Worm (Caenorhabditis elegans) whole organism, L1 larva: Measurements from ENCODE around the gene col-131.

ENCODE experiments used
- C04F5.9 ChIP-seq: sonication (generic microtip); optimal IDR thresholded peaks from 2 replicates; lab custom pipeline; 2016; ENCODE audit warnings: missing genetic modification characterization, missing compliant biosample characterization
- Y116A8C.19 ChIP-seq: sonication (generic microtip); optimal IDR thresholded peaks from 2 replicates; lab custom pipeline; 2016; ENCODE audit warnings: missing compliant biosample characterization, missing genetic modification characterization, borderline replicate concordance
- aha-1 ChIP-seq: fragments of 150-350 bp; optimal IDR thresholded peaks from 2 replicates; lab custom pipeline; 2014; ENCODE audit warnings: missing biosample characterization, missing genetic modification characterization
- blmp-1 ChIP-seq: fragments of 150-350 bp; optimal IDR thresholded peaks from 2 replicates; lab custom pipeline; 2014; ENCODE audit warnings: missing biosample characterization, missing genetic modification characterization
- ceh-82 ChIP-seq, 3 experiments: fragments of 150-350 bp in 1 of 3; sonication (generic microtip) in 2 of 3; optimal IDR thresholded peaks; 2 replicates each; lab custom pipeline; 2014 to 2017; ENCODE audit warnings: missing biosample characterization in 3 of 3, missing genetic modification characterization in 3 of 3
- ces-1 ChIP-seq: fragments of 150-350 bp; optimal IDR thresholded peaks from 2 replicates; lab custom pipeline; 2014; ENCODE audit warnings: missing biosample characterization, missing genetic modification reagents, missing genetic modification characterization
- dsc-1 ChIP-seq: sonication (generic microtip); optimal IDR thresholded peaks from 2 replicates; lab custom pipeline; 2016; ENCODE audit warnings: mild to moderate bottlenecking, missing genetic modification characterization, missing compliant biosample characterization
- efl-1 ChIP-seq, 4 experiments: fragments of 150-350 bp; optimal IDR thresholded peaks in 3 of 4; peaks in 1 of 4; 1 replicate in 1 of 4; 2 replicates in 3 of 4; lab custom pipeline; 2014; ENCODE audit warnings: missing biosample characterization in 2 of 4, missing genetic modification characterization in 2 of 4, missing genetic modification reagents in 2 of 4
- elt-3 ChIP-seq, 6 experiments: fragments of 150-350 bp in 1 of 6; sonication (generic microtip); optimal IDR thresholded peaks; 2 replicates each; lab custom pipeline; 2017 to 2018; ENCODE audit warnings: missing biosample characterization in 6 of 6, missing genetic modification characterization in 6 of 6, inconsistent platforms in 1 of 6
- fkh-10 ChIP-seq: sonication (generic microtip); optimal IDR thresholded peaks from 2 replicates; lab custom pipeline; 2017; ENCODE audit warnings: missing biosample characterization, missing genetic modification reagents, missing genetic modification characterization
- grh-1 ChIP-seq: fragments of 200-800 bp; sonication (Bioruptor generic); IDR thresholded peaks from 2 replicates; pipeline ENCODE4 v1.3.6; 2022; ENCODE audit warnings: missing genetic modification reagents, missing genetic modification characterization, missing compliant biosample characterization
- hlh-17 ChIP-seq: fragments of 200-800 bp; sonication (Bioruptor generic); optimal IDR thresholded peaks from 2 replicates; lab custom pipeline; 2018; ENCODE audit warnings: missing genetic modification characterization, mild to moderate bottlenecking, missing compliant biosample characterization, moderate library complexity, borderline replicate concordance
- jun-1 ChIP-seq: fragments of 150-350 bp; optimal IDR thresholded peaks from 2 replicates; lab custom pipeline; 2014; ENCODE audit warnings: missing biosample characterization, missing genetic modification reagents, missing genetic modification characterization
- lin-14 ChIP-seq: fragments of 200-800 bp; sonication (Bioruptor generic); optimal IDR thresholded peaks from 2 replicates; lab custom pipeline; 2018; ENCODE audit warnings: mild to moderate bottlenecking, missing genetic modification characterization, moderate library complexity, missing compliant biosample characterization
- lin-15B ChIP-seq: fragments of 150-350 bp; sonication (generic microtip); optimal IDR thresholded peaks from 3 replicates; lab custom pipeline; 2014; ENCODE audit warnings: missing biosample characterization, missing genetic modification characterization
- lin-35 ChIP-seq, 2 experiments: fragments of 150-350 bp; optimal IDR thresholded peaks; 2 replicates each; lab custom pipeline; 2014; ENCODE audit warnings: missing biosample characterization in 2 of 2, missing genetic modification characterization in 2 of 2, missing genetic modification reagents in 2 of 2
- lin-39 ChIP-seq: fragments of 150-350 bp; optimal IDR thresholded peaks from 2 replicates; lab custom pipeline; 2014; ENCODE audit warnings: missing biosample characterization, missing genetic modification reagents, missing genetic modification characterization
- lir-3 ChIP-seq: sonication (generic microtip); optimal IDR thresholded peaks from 2 replicates; lab custom pipeline; 2016; ENCODE audit warnings: mild to moderate bottlenecking, missing genetic modification characterization, moderate library complexity, missing compliant biosample characterization; ENCODE audit not compliant: poor library complexity
- mdl-1 ChIP-seq, 2 experiments: fragments of 150-350 bp; optimal IDR thresholded peaks; 2 replicates each; lab custom pipeline; 2014 to 2017; ENCODE audit warnings: missing biosample characterization in 2 of 2, missing genetic modification characterization in 2 of 2, inconsistent platforms in 1 of 2
- nhr-11 ChIP-seq: fragments of 150-350 bp; optimal IDR thresholded peaks from 2 replicates; lab custom pipeline; 2014; ENCODE audit warnings: missing biosample characterization, missing genetic modification characterization
- nhr-19 ChIP-seq: fragments of 200-800 bp; sonication (Bioruptor generic); conservative IDR thresholded peaks from 2 replicates; pipeline ENCODE4 v1.3.6; 2022; ENCODE audit warnings: missing genetic modification characterization, missing compliant biosample characterization
- nhr-20 ChIP-seq: sonication (generic microtip); optimal IDR thresholded peaks from 2 replicates; lab custom pipeline; 2016; ENCODE audit warnings: mild to moderate bottlenecking, missing genetic modification characterization, missing compliant biosample characterization
- nhr-237 ChIP-seq: fragments of 150-350 bp; optimal IDR thresholded peaks from 2 replicates; lab custom pipeline; 2014; ENCODE audit warnings: missing biosample characterization, missing genetic modification characterization
- nhr-71 ChIP-seq: sonication (generic microtip); optimal IDR thresholded peaks from 2 replicates; lab custom pipeline; 2016; ENCODE audit warnings: mild to moderate bottlenecking, missing genetic modification characterization, moderate library complexity, missing compliant biosample characterization
- nhr-85 ChIP-seq: sonication (generic microtip); peaks from one replicate; lab custom pipeline; 2016; ENCODE audit warnings: missing genetic modification characterization, inconsistent platforms, missing compliant biosample characterization
- nhr-90 ChIP-seq: sonication (generic microtip); optimal IDR thresholded peaks from 2 replicates; lab custom pipeline; 2016; ENCODE audit warnings: mild to moderate bottlenecking, missing genetic modification characterization, missing compliant biosample characterization; ENCODE audit not compliant: poor library complexity
- skn-1 ChIP-seq: fragments of 150-350 bp; optimal IDR thresholded peaks from 2 replicates; lab custom pipeline; 2014; ENCODE audit warnings: missing biosample characterization, missing genetic modification characterization
- snu-23 ChIP-seq: sonication (generic microtip); optimal IDR thresholded peaks from 2 replicates; lab custom pipeline; 2016; ENCODE audit warnings: missing genetic modification characterization, missing compliant biosample characterization
- sptf-1 ChIP-seq: fragments of 150-350 bp; optimal IDR thresholded peaks from 2 replicates; lab custom pipeline; 2014; ENCODE audit warnings: missing biosample characterization, missing genetic modification characterization
- tbx-2 ChIP-seq: sonication (generic microtip); optimal IDR thresholded peaks from 2 replicates; lab custom pipeline; 2016; ENCODE audit warnings: missing genetic modification characterization, missing compliant biosample characterization
- unc-62 ChIP-seq: fragments of 150-350 bp; optimal IDR thresholded peaks from 2 replicates; lab custom pipeline; 2014; ENCODE audit warnings: missing biosample characterization, missing genetic modification reagents, missing genetic modification characterization
- unc-98 ChIP-seq: fragments of 200-800 bp; sonication (Bioruptor generic); IDR thresholded peaks from 2 replicates; pipeline ENCODE4 v1.3.6; 2022; ENCODE audit warnings: missing genetic modification characterization, missing compliant biosample characterization
- xbp-1 ChIP-seq: sonication (generic microtip); optimal IDR thresholded peaks from 2 replicates; lab custom pipeline; 2016; ENCODE audit warnings: missing genetic modification characterization, missing compliant biosample characterization
- ztf-4 ChIP-seq: fragments of 150-350 bp; optimal IDR thresholded peaks from 2 replicates; lab custom pipeline; 2014; ENCODE audit warnings: missing biosample characterization, missing genetic modification characterization

Gene col-131

DNA sequence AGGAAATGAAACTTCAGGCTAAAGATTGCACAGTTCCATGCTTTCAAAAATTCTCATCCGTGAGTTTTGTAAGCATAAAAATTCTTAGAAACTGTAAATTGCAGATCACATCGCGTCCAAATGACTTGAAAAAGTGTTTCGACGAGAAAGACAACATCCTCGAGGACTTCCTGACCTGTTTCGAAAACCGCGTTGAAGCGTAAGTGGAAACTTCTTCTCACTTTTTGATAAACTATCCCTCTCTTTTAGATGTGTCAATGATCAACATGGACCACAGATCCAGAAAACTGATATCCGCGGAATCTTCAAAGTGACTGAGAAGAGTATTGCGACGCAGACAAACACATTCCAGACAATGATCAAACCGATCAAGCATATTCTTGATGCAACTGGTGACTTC, 13.8 kb upstream of the col-131 start:
- TF ChIP-seq efl-1 (optimal IDR thresholded peaks at IDR 0.05; lab: Kevin White, UChicago) = no peak
- peak in 1 of 2 experiments; percentile 10 for TF ChIP-seq efl-1 (GFP tag; optimal IDR thresholded peaks at IDR 0.05 in 1 of 2; lab: Kevin White, UChicago)
- no peak for TF ChIP-seq fkh-10 (GFP tag; lab: Kevin White, UChicago)
- TF ChIP-seq lin-39 (tag; lab: Kevin White, UChicago) = no peak
- TF ChIP-seq blmp-1 (tag; lab: Kevin White, UChicago) = peak; percentile 45
- no peak for TF ChIP-seq Y116A8C.19
- no peak for TF ChIP-seq mdl-1 (tag; optimal IDR thresholded peaks at IDR 0.05; lab: Kevin White, UChicago)

DNA sequence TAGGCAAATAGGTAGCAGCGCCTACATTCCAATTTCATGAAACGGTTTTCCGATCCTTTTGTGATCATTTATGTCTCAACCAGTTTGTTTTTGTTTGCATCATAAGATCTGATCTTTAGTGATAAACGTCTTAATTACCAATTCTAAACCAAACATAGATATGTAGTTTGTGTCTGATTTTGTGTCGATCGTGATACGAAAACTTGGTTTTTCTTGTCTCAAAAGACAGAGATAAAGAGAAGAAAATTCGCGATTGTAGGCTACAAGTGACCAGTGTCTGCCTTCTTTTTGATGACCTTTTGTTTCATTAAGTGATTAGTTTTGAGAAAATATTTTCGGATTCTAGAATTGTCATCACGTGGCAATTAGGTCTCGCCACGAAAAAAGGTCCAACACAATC, 13.1 kb upstream of the col-131 start:
- TF ChIP-seq nhr-237 (tag; lab: Kevin White, UChicago) (no peak), nhr-85 (tag; lab: Kevin White, UChicago) (peak; percentile 95), nhr-11 (tag; lab: Kevin White, UChicago) (peak; percentile 9), sptf-1 (tag; lab: Kevin White, UChicago) (no peak), unc-98 (GFP tag; lab: Robert Waterston, UW) (no peak), blmp-1 (tag; lab: Kevin White, UChicago) (peak; percentile 39), tbx-2 (tag; lab: Kevin White, UChicago) (peak; percentile 6), nhr-71 (peak; percentile 59), nhr-19 (GFP tag; lab: Robert Waterston, UW) (peak; percentile 40; the same call in 1 of the 2 replicates), C04F5.9 (tag; lab: Kevin White, UChicago) (no peak), nhr-90 (tag; lab: Kevin White, UChicago) (peak; percentile 41), lin-14 (GFP tag; lab: Kevin White, UChicago) (peak; percentile 71), efl-1 (optimal IDR thresholded peaks at IDR 0.05; lab: Kevin White, UChicago) (no peak), efl-1 (GFP tag; optimal IDR thresholded peaks at IDR 0.05 in 1 of 2; lab: Kevin White, UChicago) (peak in 1 of 2 experiments; percentile 40), lin-15B (tag; lab: Kevin White, UChicago) (no peak), snu-23 (GFP tag; lab: Kevin White, UChicago) (peak; percentile 48), grh-1 (GFP tag; lab: Robert Waterston, UW) (0 out of 2 replicates have a peak, but pooled peaks have one; percentile 7), skn-1 (tag; lab: Kevin White, UChicago) (peak; percentile 28), lin-35 (GFP tag; optimal IDR thresholded peaks at IDR 0.05; lab: Kevin White, UChicago) (peak in 1 of 2 experiments; percentile 44), nhr-20 (tag; lab: Kevin White, UChicago) (peak; percentile 47), elt-3 (tag; optimal IDR thresholded peaks at IDR 0.05; lab: Kevin White, UChicago) (peak in 2 of 6 experiments; percentile 79 to 84)
- TF ChIP-seq, all 84 proteins: peak for 15

DNA sequence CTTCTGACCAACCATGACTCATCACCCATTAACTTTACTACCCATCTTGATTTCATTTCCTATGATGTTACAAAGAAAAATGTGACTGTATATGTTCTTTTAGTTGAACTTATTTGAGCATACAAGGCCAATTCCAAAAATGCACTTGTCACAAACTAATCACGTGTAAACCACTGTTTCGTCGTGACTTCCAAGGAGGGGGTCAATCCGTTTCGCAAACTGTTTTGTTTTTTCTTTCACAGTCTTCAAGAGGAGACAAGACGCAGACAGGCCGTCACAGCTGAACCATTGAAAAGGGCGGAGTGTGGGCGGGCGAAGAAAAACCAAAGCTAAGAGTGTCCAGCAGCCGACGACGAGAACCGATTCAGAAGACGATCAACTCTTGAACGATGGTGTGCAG, 12.0 kb upstream of the col-131 start, which contains the start of gene C39E9.8:
C39E9.8 (plus strand) TSS at position 328 of the 400 bp plus-strand sequence.
- no peak for TF ChIP-seq skn-1 (tag; lab: Kevin White, UChicago)
- TF ChIP-seq hlh-17 (GFP tag; lab: Kevin White, UChicago) = no peak
- TF ChIP-seq C04F5.9 (tag; lab: Kevin White, UChicago) = no peak
- TF ChIP-seq unc-62 (GFP tag; lab: Kevin White, UChicago) = no peak
- TF ChIP-seq nhr-19 (GFP tag; lab: Robert Waterston, UW) = peak; percentile 35
- TF ChIP-seq aha-1 (tag; lab: Kevin White, UChicago) = no peak
- TF ChIP-seq snu-23 (GFP tag; lab: Kevin White, UChicago) = peak; percentile 25
- TF ChIP-seq sptf-1 (tag; lab: Kevin White, UChicago) = no peak
- TF ChIP-seq blmp-1 (tag; lab: Kevin White, UChicago) = peak; percentile 5
- peak in 1 of 6 experiments; percentile 43 for TF ChIP-seq elt-3 (tag; optimal IDR thresholded peaks at IDR 0.05; lab: Kevin White, UChicago)
- TF ChIP-seq ceh-82 (tag; optimal IDR thresholded peaks at IDR 0.05; lab: Kevin White, UChicago) = no peak
- TF ChIP-seq nhr-85 (tag; lab: Kevin White, UChicago) = peak; percentile 89
- TF ChIP-seq lin-14 (GFP tag; lab: Kevin White, UChicago) = peak; percentile 70
- peak in 1 of 2 experiments; percentile 18 for TF ChIP-seq mdl-1 (tag; optimal IDR thresholded peaks at IDR 0.05; lab: Kevin White, UChicago)
- TF ChIP-seq ztf-4 = no peak
- peak; percentile 23; the same call in 1 of the 2 replicates for TF ChIP-seq grh-1 (GFP tag; lab: Robert Waterston, UW)
- TF ChIP-seq jun-1 (tag; lab: Kevin White, UChicago) = peak; percentile 24
- TF ChIP-seq lir-3 = no peak
- TF ChIP-seq xbp-1 (tag; lab: Kevin White, UChicago) = no peak
- no peak for TF ChIP-seq nhr-237 (tag; lab: Kevin White, UChicago)
- TF ChIP-seq nhr-71 = peak; percentile 62
- no peak for TF ChIP-seq fkh-10 (GFP tag; lab: Kevin White, UChicago)
- TF ChIP-seq tbx-2 (tag; lab: Kevin White, UChicago) = no peak
- TF ChIP-seq dsc-1 = no peak
- peak in 1 of 2 experiments; percentile 63 for TF ChIP-seq lin-35 (GFP tag; optimal IDR thresholded peaks at IDR 0.05; lab: Kevin White, UChicago)
- TF ChIP-seq ces-1 (GFP tag; lab: Kevin White, UChicago) = no peak
- peak; percentile 43 for TF ChIP-seq nhr-90 (tag; lab: Kevin White, UChicago)
- TF ChIP-seq nhr-20 (tag; lab: Kevin White, UChicago) = peak; percentile 60
- TF ChIP-seq, all 84 proteins: peak for 13
